Worm (Caenorhabditis elegans) whole organism, early embryonic: ENCODE results near the gene Y66A7A.7.

ENCODE experiments used
- B0310.2 ChIP-seq: sonication (generic microtip); optimal IDR thresholded peaks from 2 replicates; lab custom pipeline; 2016; ENCODE audit warnings: mild to moderate bottlenecking, missing genetic modification characterization, missing compliant biosample characterization
- F13C5.2 ChIP-seq: sonication (generic microtip); optimal IDR thresholded peaks from 2 replicates; lab custom pipeline; 2017; ENCODE audit warnings: mild to moderate bottlenecking, missing genetic modification characterization, inconsistent platforms, missing compliant biosample characterization
- aly-1 ChIP-seq: sonication (generic microtip); optimal IDR thresholded peaks from 2 replicates; lab custom pipeline; 2016; ENCODE audit warnings: missing genetic modification characterization, missing compliant biosample characterization
- ama-1 ChIP-seq: fragments of 150-350 bp; optimal IDR thresholded peaks from 2 replicates; lab custom pipeline; 2014
- ceh-13 ChIP-seq: fragments of 200-800 bp; sonication (Bioruptor generic); optimal IDR thresholded peaks from 2 replicates; lab custom pipeline; 2018; ENCODE audit warnings: mild to moderate bottlenecking, missing genetic modification characterization, missing compliant biosample characterization
- ceh-36 ChIP-seq: sonication (generic microtip); optimal IDR thresholded peaks from 2 replicates; lab custom pipeline; 2016; ENCODE audit warnings: missing genetic modification characterization, inconsistent platforms, missing compliant biosample characterization
- ets-7 ChIP-seq: sonication (generic microtip); optimal IDR thresholded peaks from 2 replicates; lab custom pipeline; 2016; ENCODE audit warnings: missing genotype, missing genetic modification characterization, missing compliant biosample characterization
- flt-1 ChIP-seq: fragments of 200-800 bp; sonication (Bioruptor generic); IDR thresholded peaks from 2 replicates; pipeline ENCODE4 v1.3.6; 2022; ENCODE audit warnings: missing genetic modification characterization, missing compliant biosample characterization
- hmbx-1 ChIP-seq: sonication (generic microtip); optimal IDR thresholded peaks from 2 replicates; lab custom pipeline; 2016; ENCODE audit warnings: mild to moderate bottlenecking, missing genetic modification characterization, missing compliant biosample characterization
- hmg-4 ChIP-seq: fragments of 200-800 bp; sonication (Bioruptor generic); optimal IDR thresholded peaks from 2 replicates; lab custom pipeline; 2018; ENCODE audit warnings: mild to moderate bottlenecking, missing genetic modification characterization, missing compliant biosample characterization
- hnd-1 ChIP-seq: sonication (generic microtip); optimal IDR thresholded peaks from 2 replicates; lab custom pipeline; 2016; ENCODE audit warnings: missing genetic modification characterization, missing compliant biosample characterization
- pes-1 ChIP-seq: fragments of 200-800 bp; sonication (Bioruptor generic); IDR thresholded peaks from 2 replicates; pipeline ENCODE4 v1.3.6; 2022; ENCODE audit warnings: missing genetic modification reagents, missing genetic modification characterization, missing compliant biosample characterization
- scrt-1 ChIP-seq: fragments of 200-800 bp; sonication (Bioruptor generic); IDR thresholded peaks from 2 replicates; pipeline ENCODE4 v1.3.6; 2022; ENCODE audit warnings: missing genetic modification characterization, missing compliant biosample characterization
- sea-1 ChIP-seq: fragments of 200-800 bp; sonication (Bioruptor generic); conservative IDR thresholded peaks from 2 replicates; pipeline ENCODE4 v1.3.6; 2022; ENCODE audit warnings: missing genetic modification characterization, missing compliant biosample characterization
- tbx-11 ChIP-seq: fragments of 200-800 bp; sonication (Bioruptor generic); IDR thresholded peaks from 2 replicates; pipeline ENCODE4 v1.3.6; 2022; ENCODE audit warnings: missing genetic modification characterization, missing compliant biosample characterization
- tbx-37 ChIP-seq: fragments of 200-800 bp; sonication (Bioruptor generic); conservative IDR thresholded peaks from 2 replicates; pipeline ENCODE4 v1.3.6; 2022; ENCODE audit warnings: missing genetic modification reagents, missing genetic modification characterization, missing compliant biosample characterization
- tra-4 ChIP-seq: sonication (generic microtip); optimal IDR thresholded peaks from 2 replicates; lab custom pipeline; 2017; ENCODE audit warnings: missing genetic modification characterization, missing compliant biosample characterization

Gene Y66A7A.7

ce11 chrIII:11629354-11629753 lies at the start of gene Y66A7A.7:
Y66A7A.7 (minus strand) TSS chrIII:11629454.
- TF ChIP-seq hmbx-1 (tag; lab: Kevin White, UChicago), result no peak
- no peak for TF ChIP-seq tbx-11 (GFP tag; lab: Robert Waterston, UW)

- TF ChIP-seq tbx-37, result no peak
- no peak for TF ChIP-seq pes-1 (GFP tag; lab: Robert Waterston, UW)
- TF ChIP-seq hnd-1 (tag; lab: Kevin White, UChicago), result no peak
- no peak for TF ChIP-seq flt-1 (GFP tag; lab: Robert Waterston, UW)
- TF ChIP-seq tbx-11 (GFP tag; lab: Robert Waterston, UW), result no peak
- TF ChIP-seq tra-4 (tag; lab: Kevin White, UChicago), result no peak
Measured at ce11 chrIII:11669008-11669407, 39.8 kb upstream of the Y66A7A.7 start.

ce11 chrIII:11666819-11667218 lies 37.6 kb upstream of the Y66A7A.7 start:
- no peak for TF ChIP-seq hmbx-1 (tag; lab: Kevin White, UChicago)
- TF ChIP-seq aly-1 (tag; lab: Kevin White, UChicago), result no peak
- TF ChIP-seq tbx-11 (GFP tag; lab: Robert Waterston, UW), result no peak
- no peak for TF ChIP-seq ets-7 (tag; lab: Kevin White, UChicago)
- TF ChIP-seq tbx-37, result no peak
- TF ChIP-seq ceh-36, result no peak
- no peak for TF ChIP-seq F13C5.2 (tag; lab: Kevin White, UChicago)
- TF ChIP-seq hmg-4, result no peak
- TF ChIP-seq flt-1 (GFP tag; lab: Robert Waterston, UW), result no peak
- no peak for TF ChIP-seq hnd-1 (tag; lab: Kevin White, UChicago)
- TF ChIP-seq B0310.2 (tag; lab: Kevin White, UChicago), result no peak
- TF ChIP-seq sea-1 (GFP tag; lab: Robert Waterston, UW), result no peak
- TF ChIP-seq tra-4 (tag; lab: Kevin White, UChicago), result no peak
- TF ChIP-seq pes-1 (GFP tag; lab: Robert Waterston, UW), result no peak
- no peak for TF ChIP-seq ceh-13

- TF ChIP-seq sea-1 (GFP tag; lab: Robert Waterston, UW) (no peak), flt-1 (GFP tag; lab: Robert Waterston, UW) (no peak), ceh-13 (no peak), tbx-11 (GFP tag; lab: Robert Waterston, UW) (no peak), ceh-36 (no peak), B0310.2 (tag; lab: Kevin White, UChicago) (no peak), pes-1 (GFP tag; lab: Robert Waterston, UW) (no peak), aly-1 (tag; lab: Kevin White, UChicago) (no peak), hmbx-1 (tag; lab: Kevin White, UChicago) (no peak), tbx-37 (no peak), hmg-4 (no peak), F13C5.2 (tag; lab: Kevin White, UChicago) (no peak), ets-7 (tag; lab: Kevin White, UChicago) (no peak)
Measured at ce11 chrIII:11663400-11663799, 34.1 kb upstream of the Y66A7A.7 start.

ce11 chrIII:11660736-11661135 lies 31.5 kb upstream of the Y66A7A.7 start:
- TF ChIP-seq ets-7 (tag; lab: Kevin White, UChicago) (no peak), F13C5.2 (tag; lab: Kevin White, UChicago) (no peak), aly-1 (tag; lab: Kevin White, UChicago) (no peak), hmbx-1 (tag; lab: Kevin White, UChicago) (no peak), flt-1 (GFP tag; lab: Robert Waterston, UW) (no peak), tbx-11 (GFP tag; lab: Robert Waterston, UW) (no peak), hnd-1 (tag; lab: Kevin White, UChicago) (no peak), ama-1 (no peak), hmg-4 (no peak), tbx-37 (no peak), pes-1 (GFP tag; lab: Robert Waterston, UW) (no peak), B0310.2 (tag; lab: Kevin White, UChicago) (no peak), ceh-36 (no peak), ceh-13 (no peak)

- TF ChIP-seq ets-7 (tag; lab: Kevin White, UChicago), result no peak
- TF ChIP-seq ama-1, result no peak
- no peak for TF ChIP-seq pes-1 (GFP tag; lab: Robert Waterston, UW)
- TF ChIP-seq tbx-37, result no peak
- TF ChIP-seq scrt-1 (GFP tag; lab: Robert Waterston, UW), result no peak
- no peak for TF ChIP-seq tbx-11 (GFP tag; lab: Robert Waterston, UW)
- TF ChIP-seq aly-1 (tag; lab: Kevin White, UChicago), result no peak
- TF ChIP-seq flt-1 (GFP tag; lab: Robert Waterston, UW), result no peak
- no peak for TF ChIP-seq hnd-1 (tag; lab: Kevin White, UChicago)
- TF ChIP-seq tra-4 (tag; lab: Kevin White, UChicago), result no peak
- no peak for TF ChIP-seq F13C5.2 (tag; lab: Kevin White, UChicago)
- TF ChIP-seq ceh-36, result no peak
- no peak for TF ChIP-seq B0310.2 (tag; lab: Kevin White, UChicago)
- no peak for TF ChIP-seq hmg-4
- no peak for TF ChIP-seq ceh-13
- TF ChIP-seq sea-1 (GFP tag; lab: Robert Waterston, UW), result no peak
- TF ChIP-seq hmbx-1 (tag; lab: Kevin White, UChicago), result no peak
Measured at ce11 chrIII:11659804-11660203, 30.6 kb upstream of the Y66A7A.7 start.

- TF ChIP-seq ceh-36, result no peak
Measured at ce11 chrIII:11657185-11657817, 28.0 kb upstream of the Y66A7A.7 start, which contains the start of gene crh-1. crh-1 (plus strand) TSS chrIII:11657767.

ce11 chrIII:11656389-11656788 lies 27.1 kb upstream of the Y66A7A.7 start:
- TF ChIP-seq ceh-36, result no peak
- TF ChIP-seq hnd-1 (tag; lab: Kevin White, UChicago), result no peak
- TF ChIP-seq hmg-4, result no peak
